Fruit fly (Drosophila melanogaster): ENCODE data around the gene CG14629.
A peak's percentile ranks its signal among the peaks of the same experiment; 100 is the strongest.

Gene CG14629

DNA sequence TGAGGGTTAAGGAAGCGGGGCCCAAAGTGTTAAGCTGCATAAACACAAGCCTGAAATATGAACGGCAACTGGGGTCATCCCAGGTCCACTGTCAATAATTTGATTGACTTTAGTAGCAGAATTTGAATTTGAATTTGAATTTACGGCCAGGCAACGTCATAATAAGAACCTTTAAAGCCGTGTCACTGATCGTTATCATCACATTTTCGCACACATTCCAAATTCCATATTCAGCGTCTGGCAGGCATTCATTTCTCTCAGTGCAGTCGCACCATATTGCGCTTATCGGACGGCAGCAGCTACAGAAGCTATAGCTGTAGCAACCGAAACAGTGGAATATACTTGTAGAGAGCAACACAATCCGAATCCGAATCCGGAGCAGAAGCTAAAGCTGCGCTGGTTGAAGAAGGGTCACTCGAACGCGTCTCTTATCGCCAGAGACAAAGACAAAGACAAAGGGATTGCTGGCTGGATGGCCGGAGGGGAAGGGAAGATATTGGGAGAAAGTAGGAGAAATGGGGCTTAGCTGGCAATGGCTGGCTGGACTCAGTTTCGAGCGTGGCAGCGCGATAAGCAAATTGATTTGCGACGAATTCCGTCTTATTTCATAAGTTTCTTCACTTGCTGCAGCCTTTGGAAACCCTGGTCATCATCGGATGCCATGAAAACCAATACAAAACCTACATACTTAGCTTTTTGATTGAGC lies 1.5 kb downstream of the CG14629 start (continued):
- TF ChIP-seq bab2 (GFP tag; optimal IDR thresholded peaks at IDR 0.05) (peak; percentile 14), Ssrp (tag; optimal IDR thresholded peaks at IDR 0.05) (peak; percentile 37), CG30020 (tag; optimal IDR thresholded peaks at IDR 0.05) (no peak), CG4424 (GFP tag; optimal IDR thresholded peaks at IDR 0.05) (peak; percentile 56), Asciz (GFP tag; optimal IDR thresholded peaks at IDR 0.05) (peak; percentile 33), ranshi (GFP tag; IDR thresholded peaks at IDR 0.05) (0 out of 2 replicates have a peak, but pooled peaks have one; percentile 32), Oli (tag; optimal IDR thresholded peaks at IDR 0.05) (peak; percentile 51), Fer2 (tag; optimal IDR thresholded peaks at IDR 0.05) (no peak), vnd (GFP tag; IDR thresholded peaks at IDR 0.05; ENCODE audit: partially characterized antibody) (no peak), dysf (GFP tag; IDR thresholded peaks at IDR 0.05) (peak; percentile 56; the same call in 2 of the 3 replicates), gem (tag; optimal IDR thresholded peaks at IDR 0.05) (peak; percentile 68), CG9727 (GFP tag; optimal IDR thresholded peaks at IDR 0.05) (peak; percentile 40), row (GFP tag; IDR thresholded peaks at IDR 0.05) (peak; percentile 48; the same call in 2 of the 3 replicates), sd (tag; optimal IDR thresholded peaks at IDR 0.05) (no peak), lov (optimal IDR thresholded peaks at IDR 0.05) (no peak), lov (GFP tag; IDR thresholded peaks at IDR 0.05) (no peak), MESR4 (GFP tag; optimal IDR thresholded peaks at IDR 0.05) (no peak), CG2120 (GFP tag; optimal IDR thresholded peaks at IDR 0.05) (peak; percentile 37), lbe (GFP tag; optimal IDR thresholded peaks at IDR 0.05) (peak; percentile 9), ara (GFP tag; IDR thresholded peaks at IDR 0.05) (peak; percentile 65), CG7556 (GFP tag; optimal IDR thresholded peaks at IDR 0.05) (peak; percentile 31), CG7271 (tag; optimal IDR thresholded peaks at IDR 0.05) (no peak), gce (GFP tag; IDR thresholded peaks at IDR 0.05) (0 out of 3 replicates have a peak, but pooled peaks have one; percentile 24), Hsf (GFP tag; optimal IDR thresholded peaks at IDR 0.05) (peak; percentile 16), E2f1 (GFP tag; IDR thresholded peaks at IDR 0.05) (no peak), Pdp1 (GFP tag; optimal IDR thresholded peaks at IDR 0.05) (peak in 1 of 2 experiments; percentile 40), ewg (GFP tag; optimal IDR thresholded peaks at IDR 0.05) (peak; percentile 13), lmd (GFP tag; IDR thresholded peaks at IDR 0.05) (peak; percentile 47), Taf1 (GFP tag; IDR thresholded peaks at IDR 0.05) (no peak), NfI (GFP tag; optimal IDR thresholded peaks at IDR 0.05) (no peak), trem (tag; optimal IDR thresholded peaks at IDR 0.05) (peak; percentile 20), CG15696 (tag; optimal IDR thresholded peaks at IDR 0.05) (peak; percentile 23), Fer3 (tag; optimal IDR thresholded peaks at IDR 0.05) (peak; percentile 25), GATAe (GFP tag; conservative IDR thresholded peaks at IDR 0.05) (no peak), CG11695 (GFP tag; IDR thresholded peaks at IDR 0.05) (0 out of 3 replicates have a peak, but pooled peaks have one; percentile 30), CG4820 (GFP tag; optimal IDR thresholded peaks at IDR 0.05) (peak; percentile 26), ap (GFP tag; IDR thresholded peaks at IDR 0.05) (0 out of 2 replicates have a peak, but pooled peaks have one; percentile 23), CG1233 (GFP tag; optimal IDR thresholded peaks at IDR 0.05) (peak; percentile 20), CG6689 (GFP tag; IDR thresholded peaks at IDR 0.05) (peak; percentile 16; the same call in 1 of the 2 replicates), pho (GFP tag; optimal IDR thresholded peaks at IDR 0.05) (no peak), CG17612 (GFP tag; IDR thresholded peaks at IDR 0.05) (no peak), Atf6 (GFP tag; IDR thresholded peaks at IDR 0.05) (0 out of 2 replicates have a peak, but pooled peaks have one; percentile 33), ems (GFP tag; optimal IDR thresholded peaks at IDR 0.05) (peak; percentile 36), gsb (GFP tag; IDR thresholded peaks at IDR 0.05) (no peak), ssp (GFP tag; IDR thresholded peaks at IDR 0.05) (peak; percentile 33; the same call in 1 of the 2 replicates), Six4 (GFP tag; optimal IDR thresholded peaks at IDR 0.05) (peak; percentile 13), CG17802 (tag; optimal IDR thresholded peaks at IDR 0.05) (peak; percentile 7), Neu2 (GFP tag; optimal IDR thresholded peaks at IDR 0.05; ENCODE audit: borderline replicate concordance) (no peak), CG32532 (GFP tag; IDR thresholded peaks at IDR 0.05) (peak; percentile 28; the same call in 1 of the 2 replicates)

Data from whole organism, embryonic.